Worm (Caenorhabditis elegans): ENCODE measurements around the gene F25G6.1.

The F25G6.1 gene

ce11 chrV:8580961-8581360, 6.1 kb downstream of the F25G6.1 start, which contains the start of gene C10B5.1:
Gene C10B5.1, plus strand, starts transcription at chrV:8581261.
- TF ChIP-seq ceh-36 (tag; optimal IDR thresholded peaks at IDR 0.05) (no peak), F13C5.2 (tag; optimal IDR thresholded peaks at IDR 0.05) (no peak), hnd-1 (tag; optimal IDR thresholded peaks at IDR 0.05) (no peak), scrt-1 (GFP tag; IDR thresholded peaks at IDR 0.05) (no peak)

ce11 chrV:8586472-8586871, 11.6 kb downstream of the F25G6.1 start:
- TF ChIP-seq tbx-11 (GFP tag; IDR thresholded peaks at IDR 0.05) (no peak), tra-4 (tag; optimal IDR thresholded peaks at IDR 0.05) (no peak), ets-7 (tag; optimal IDR thresholded peaks at IDR 0.05) (no peak), scrt-1 (GFP tag; IDR thresholded peaks at IDR 0.05) (no peak), hmbx-1 (tag; optimal IDR thresholded peaks at IDR 0.05) (no peak), tbx-37 (GFP tag; conservative IDR thresholded peaks at IDR 0.05) (no peak), hnd-1 (tag; optimal IDR thresholded peaks at IDR 0.05) (no peak), hmg-4 (GFP tag; optimal IDR thresholded peaks at IDR 0.05) (no peak), B0310.2 (tag; optimal IDR thresholded peaks at IDR 0.05) (no peak), ceh-36 (tag; optimal IDR thresholded peaks at IDR 0.05) (no peak), F13C5.2 (tag; optimal IDR thresholded peaks at IDR 0.05) (no peak), sea-1 (GFP tag; conservative IDR thresholded peaks at IDR 0.05) (no peak), ama-1 (optimal IDR thresholded peaks at IDR 0.05) (no peak), flt-1 (GFP tag; IDR thresholded peaks at IDR 0.05) (no peak), ceh-13 (GFP tag; optimal IDR thresholded peaks at IDR 0.05) (no peak), aly-1 (tag; optimal IDR thresholded peaks at IDR 0.05) (no peak), pes-1 (GFP tag; IDR thresholded peaks at IDR 0.05) (no peak)

- TF ChIP-seq B0310.2 (tag; optimal IDR thresholded peaks at IDR 0.05) = no peak
- TF ChIP-seq hnd-1 (tag; optimal IDR thresholded peaks at IDR 0.05) = no peak
- TF ChIP-seq sea-1 (GFP tag; conservative IDR thresholded peaks at IDR 0.05) = no peak
- TF ChIP-seq ceh-13 (GFP tag; optimal IDR thresholded peaks at IDR 0.05) = no peak
- TF ChIP-seq F13C5.2 (tag; optimal IDR thresholded peaks at IDR 0.05) = no peak
- TF ChIP-seq pes-1 (GFP tag; IDR thresholded peaks at IDR 0.05) = no peak
- TF ChIP-seq hmg-4 (GFP tag; optimal IDR thresholded peaks at IDR 0.05) = no peak
- TF ChIP-seq tbx-11 (GFP tag; IDR thresholded peaks at IDR 0.05) = no peak
- TF ChIP-seq ceh-36 (tag; optimal IDR thresholded peaks at IDR 0.05) = no peak
- TF ChIP-seq aly-1 (tag; optimal IDR thresholded peaks at IDR 0.05) = no peak
These were observed 12.1 kb downstream of the F25G6.1 start for ce11 chrV:8586920-8587319.

ce11 chrV:8588079-8588478, 13.2 kb downstream of the F25G6.1 start, which contains the start of gene C10B5.3:
Gene C10B5.3, minus strand, starts transcription at chrV:8588179.
- TF ChIP-seq tbx-37 (GFP tag; conservative IDR thresholded peaks at IDR 0.05) = no peak
- TF ChIP-seq ceh-36 (tag; optimal IDR thresholded peaks at IDR 0.05) = no peak
- no peak for TF ChIP-seq hmg-4 (GFP tag; optimal IDR thresholded peaks at IDR 0.05)
- TF ChIP-seq ceh-13 (GFP tag; optimal IDR thresholded peaks at IDR 0.05) = no peak

ce11 chrV:8592691-8593307, 17.9 kb downstream of the F25G6.1 start:
- TF ChIP-seq sea-1 (GFP tag; conservative IDR thresholded peaks at IDR 0.05) (no peak), ama-1 (optimal IDR thresholded peaks at IDR 0.05) (no peak), pes-1 (GFP tag; IDR thresholded peaks at IDR 0.05) (no peak), ets-7 (tag; optimal IDR thresholded peaks at IDR 0.05) (no peak), scrt-1 (GFP tag; IDR thresholded peaks at IDR 0.05) (no peak), hnd-1 (tag; optimal IDR thresholded peaks at IDR 0.05) (no peak), tbx-11 (GFP tag; IDR thresholded peaks at IDR 0.05) (no peak)

- TF ChIP-seq ets-7 (tag; optimal IDR thresholded peaks at IDR 0.05) (no peak), B0310.2 (tag; optimal IDR thresholded peaks at IDR 0.05) (no peak), hnd-1 (tag; optimal IDR thresholded peaks at IDR 0.05) (no peak), hmg-4 (GFP tag; optimal IDR thresholded peaks at IDR 0.05) (no peak), tbx-11 (GFP tag; IDR thresholded peaks at IDR 0.05) (no peak)
These were observed 19.5 kb downstream of the F25G6.1 start, which contains the start of gene tag-196 for ce11 chrV:8594105-8594964. Gene tag-196, plus strand, starts transcription at chrV:8594914.

ce11 chrV:8599192-8599591, 24.3 kb downstream of the F25G6.1 start, which contains the start of gene F41E6.7:
Gene F41E6.7, minus strand, starts transcription at chrV:8599292.
- TF ChIP-seq ceh-13 (GFP tag; optimal IDR thresholded peaks at IDR 0.05) (no peak), hmbx-1 (tag; optimal IDR thresholded peaks at IDR 0.05) (no peak), hmg-4 (GFP tag; optimal IDR thresholded peaks at IDR 0.05) (no peak), F13C5.2 (tag; optimal IDR thresholded peaks at IDR 0.05) (no peak), hnd-1 (tag; optimal IDR thresholded peaks at IDR 0.05) (no peak), scrt-1 (GFP tag; IDR thresholded peaks at IDR 0.05) (no peak), B0310.2 (tag; optimal IDR thresholded peaks at IDR 0.05) (no peak), ets-7 (tag; optimal IDR thresholded peaks at IDR 0.05) (no peak), pes-1 (GFP tag; IDR thresholded peaks at IDR 0.05) (no peak), tbx-11 (GFP tag; IDR thresholded peaks at IDR 0.05) (no peak), tra-4 (tag; optimal IDR thresholded peaks at IDR 0.05) (no peak), sea-1 (GFP tag; conservative IDR thresholded peaks at IDR 0.05) (no peak), tbx-37 (GFP tag; conservative IDR thresholded peaks at IDR 0.05) (no peak), ceh-36 (tag; optimal IDR thresholded peaks at IDR 0.05) (no peak), flt-1 (GFP tag; IDR thresholded peaks at IDR 0.05) (no peak), aly-1 (tag; optimal IDR thresholded peaks at IDR 0.05) (no peak), ama-1 (optimal IDR thresholded peaks at IDR 0.05) (no peak)
